Fruit fly (Drosophila melanogaster): ENCODE results near the gene CG13737.

Gene CG13737

dm6 chr3L:13845292-13845691, 33.5 kb upstream of the CG13737 start (continued):
- TF ChIP-seq CG10431 (GFP tag; optimal IDR thresholded peaks at IDR 0.05) (no peak), CG17612 (GFP tag; IDR thresholded peaks at IDR 0.05) (no peak), D19B (GFP tag; optimal IDR thresholded peaks at IDR 0.05) (no peak), CG4404 (GFP tag; IDR thresholded peaks at IDR 0.05) (no peak), ftz-f1 (GFP tag; optimal IDR thresholded peaks at IDR 0.05) (no peak), CG16779 (GFP tag; IDR thresholded peaks at IDR 0.05) (no peak), br (optimal IDR thresholded peaks at IDR 0.05) (no peak), Lpt (GFP tag; optimal IDR thresholded peaks at IDR 0.05) (no peak), Spps (tag; optimal IDR thresholded peaks at IDR 0.05) (no peak), sd (tag; optimal IDR thresholded peaks at IDR 0.05) (no peak), fru (optimal IDR thresholded peaks at IDR 0.05) (no peak), bsh (GFP tag; optimal IDR thresholded peaks at IDR 0.05) (no peak), HHEX (GFP tag; optimal IDR thresholded peaks at IDR 0.05) (no peak), CG34422 (GFP tag; IDR thresholded peaks at IDR 0.05) (no peak; the same call in 2 of the 3 replicates), BEAF-32 (GFP tag; optimal IDR thresholded peaks at IDR 0.05) (no peak), hbn (GFP tag; IDR thresholded peaks at IDR 0.05; ENCODE audit: partially characterized antibody) (peak; percentile 23; the same call in 1 of the 2 replicates), Atf-2 (GFP tag; optimal IDR thresholded peaks at IDR 0.05) (no peak), CG18599 (GFP tag; optimal IDR thresholded peaks at IDR 0.05) (no peak), Ada2b (GFP tag; IDR thresholded peaks at IDR 0.05) (no peak), CG2116 (GFP tag; optimal IDR thresholded peaks at IDR 0.05) (no peak), Drgx (GFP tag; IDR thresholded peaks at IDR 0.05) (no peak), Hr3 (GFP tag; optimal IDR thresholded peaks at IDR 0.05) (peak; percentile 32), CG10654 (GFP tag; optimal IDR thresholded peaks at IDR 0.05) (no peak), Ptx1 (GFP tag; IDR thresholded peaks at IDR 0.05) (peak; percentile 67), zf30C (GFP tag; optimal IDR thresholded peaks at IDR 0.05) (no peak), twi (tag; optimal IDR thresholded peaks at IDR 0.05) (no peak), Oaz (GFP tag; IDR thresholded peaks at IDR 0.05) (0 out of 2 replicates have a peak, but pooled peaks have one; percentile 7), ato (GFP tag; IDR thresholded peaks at IDR 0.05; ENCODE audit: partially characterized antibody) (peak; percentile 42), klu (GFP tag; IDR thresholded peaks at IDR 0.05) (0 out of 2 replicates have a peak, but pooled peaks have one; percentile 32), gsb-n (tag; optimal IDR thresholded peaks at IDR 0.05) (no peak), CG4360 (GFP tag; IDR thresholded peaks at IDR 0.05) (no peak), CG13424 (tag; optimal IDR thresholded peaks at IDR 0.05) (no peak), Ravus (GFP tag; IDR thresholded peaks at IDR 0.05) (no peak), CG30403 (GFP tag; optimal IDR thresholded peaks at IDR 0.05) (no peak), CG7745 (tag; optimal IDR thresholded peaks at IDR 0.05) (no peak), corto (GFP tag; optimal IDR thresholded peaks at IDR 0.05) (no peak), p53 (GFP tag; optimal IDR thresholded peaks at IDR 0.05) (peak; percentile 43), CG5245 (GFP tag; optimal IDR thresholded peaks at IDR 0.05) (peak; percentile 36), HLH4C (GFP tag; IDR thresholded peaks at IDR 0.05; ENCODE audit: partially characterized antibody) (peak; percentile 67), PHDP (tag; optimal IDR thresholded peaks at IDR 0.05) (no peak), tap (tag; optimal IDR thresholded peaks at IDR 0.05) (no peak), CG3407 (GFP tag; optimal IDR thresholded peaks at IDR 0.05) (no peak), ash1 (GFP tag; optimal IDR thresholded peaks at IDR 0.05) (no peak), hb (GFP tag; IDR thresholded peaks at IDR 0.05; ENCODE audit: partially characterized antibody) (peak; percentile 58; the same call in 1 of the 3 replicates), gsb (GFP tag; IDR thresholded peaks at IDR 0.05) (no peak), CG18764 (GFP tag; optimal IDR thresholded peaks at IDR 0.05) (no peak), Deaf1 (tag; optimal IDR thresholded peaks at IDR 0.05) (no peak), sim (GFP tag; IDR thresholded peaks at IDR 0.05) (no peak), nerfin-2 (GFP tag; IDR thresholded peaks at IDR 0.05; ENCODE audit: partially characterized antibody) (peak; percentile 43; the same call in 1 of the 2 replicates), tin (GFP tag; optimal IDR thresholded peaks at IDR 0.05) (no peak), croc (GFP tag; conservative IDR thresholded peaks at IDR 0.05) (peak; percentile 33; the same call in 1 of the 3 replicates), CG14441 (GFP tag; IDR thresholded peaks at IDR 0.05) (0 out of 2 replicates have a peak, but pooled peaks have one; percentile 18)
